Worm (Caenorhabditis elegans): Measurements from ENCODE around the gene fbxa-144.

fbxa-144 gene

DNA sequence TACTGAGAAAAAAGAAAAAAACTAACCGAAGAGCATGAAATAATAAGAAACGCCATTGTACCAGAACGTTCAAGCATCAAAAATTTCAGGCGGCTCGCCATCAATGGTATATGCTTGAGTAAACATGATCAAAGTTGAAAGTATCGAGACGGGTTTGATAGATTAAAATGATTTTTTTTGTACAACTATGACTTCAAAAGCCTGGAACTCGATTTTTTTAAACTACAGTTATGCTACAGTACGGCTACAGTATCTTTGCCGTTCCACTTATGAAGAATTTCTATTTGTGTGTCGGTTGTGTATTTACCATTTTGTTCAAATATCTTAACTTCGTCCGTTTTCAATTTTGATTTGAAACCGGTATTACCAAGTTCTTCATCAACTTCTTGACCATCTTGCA, 22.5 kb upstream of the fbxa-144 start, which contains the start of gene str-97:
TSS of gene str-97 (minus strand) at position 101 of the 400 bp plus-strand sequence.
- TF ChIP-seq sptf-2 (GFP tag; optimal IDR thresholded peaks at IDR 0.05) (no peak), attf-3 (GFP tag; conservative IDR thresholded peaks at IDR 0.05) (no peak), snpc-1.1 (tag; optimal IDR thresholded peaks at IDR 0.05; ENCODE audit: insufficient read depth) (no peak), Y79H2A.3 (GFP tag; conservative IDR thresholded peaks at IDR 0.05) (no peak), F57A8.1 (GFP tag; optimal IDR thresholded peaks at IDR 0.05) (no peak)

- TF ChIP-seq F52B5.7 (tag; optimal IDR thresholded peaks at IDR 0.05): no peak
- TF ChIP-seq somi-1 (GFP tag; optimal IDR thresholded peaks at IDR 0.05): no peak
- no peak for TF ChIP-seq pha-4 (tag; optimal IDR thresholded peaks at IDR 0.05)
- no peak for TF ChIP-seq ceh-40 (GFP tag; IDR thresholded peaks at IDR 0.05)
- no peak for TF ChIP-seq mcd-1 (GFP tag; IDR thresholded peaks at IDR 0.05)
- TF ChIP-seq F33H1.4 (GFP tag; IDR thresholded peaks at IDR 0.05): no peak
- TF ChIP-seq rcor-1 (GFP tag; IDR thresholded peaks at IDR 0.05): no peak
- TF ChIP-seq lin-35 (GFP tag; optimal IDR thresholded peaks at IDR 0.05): no peak
- no peak for TF ChIP-seq ceh-79 (tag; optimal IDR thresholded peaks at IDR 0.05)
- TF ChIP-seq Y53F4B.3 (GFP tag; IDR thresholded peaks at IDR 0.05): no peak
- no peak for TF ChIP-seq ZK185.1 (tag; optimal IDR thresholded peaks at IDR 0.05; ENCODE audit: poor library complexity, severe bottlenecking)
- no peak for TF ChIP-seq let-526 (GFP tag; IDR thresholded peaks at IDR 0.05)
- no peak for TF ChIP-seq ceh-58 (GFP tag; IDR thresholded peaks at IDR 0.05)
Measured at ce11 chrV:16153375-16153774, 20.8 kb upstream of the fbxa-144 start, which contains the start of gene str-254. Gene str-254, minus strand, starts transcription at chrV:16153475.

DNA sequence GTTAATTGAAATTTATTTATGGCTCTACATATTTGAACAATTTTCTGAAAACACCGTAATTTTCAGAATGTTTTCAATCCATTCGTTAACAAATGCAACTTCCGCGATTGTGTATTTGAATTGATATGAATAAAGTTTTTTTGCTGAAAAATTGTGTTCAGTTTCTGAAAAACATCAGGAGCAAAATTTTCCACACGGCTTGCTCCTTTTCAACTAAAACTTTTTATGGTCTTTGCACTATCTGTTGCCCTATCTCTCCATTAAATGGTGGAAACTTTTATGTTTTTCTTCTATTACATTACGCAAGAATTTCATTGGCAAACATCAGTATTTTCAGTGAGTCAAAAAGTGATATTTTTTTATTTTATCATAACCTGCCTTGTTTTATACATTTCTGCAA, 16.2 kb upstream of the fbxa-144 start, which contains the start of gene F10A3.4:
TSS of gene F10A3.4 (plus strand) at position 301 of the 400 bp plus-strand sequence.
- TF ChIP-seq hlh-26 (GFP tag; conservative IDR thresholded peaks at IDR 0.05): no peak
- TF ChIP-seq him-1 (tag; optimal IDR thresholded peaks at IDR 0.05): no peak

- no peak for TF ChIP-seq ets-4 (GFP tag; optimal IDR thresholded peaks at IDR 0.05)
- TF ChIP-seq zim-3 (tag; optimal IDR thresholded peaks at IDR 0.05): no peak
- no peak for TF ChIP-seq dpff-1 (tag; optimal IDR thresholded peaks at IDR 0.05)
- TF ChIP-seq let-607 (tag; optimal IDR thresholded peaks at IDR 0.05): no peak
- TF ChIP-seq tbx-9 (tag; optimal IDR thresholded peaks at IDR 0.05; ENCODE audit: borderline replicate concordance): no peak
- TF ChIP-seq akir-1 (GFP tag; optimal IDR thresholded peaks at IDR 0.05): no peak
- no peak for TF ChIP-seq Y56A3A.18 (GFP tag; IDR thresholded peaks at IDR 0.05)
- TF ChIP-seq ztf-22 (GFP tag; optimal IDR thresholded peaks at IDR 0.05): no peak
- no peak for TF ChIP-seq cebp-2 (GFP tag; IDR thresholded peaks at IDR 0.05)
- TF ChIP-seq ceh-27 (GFP tag; optimal IDR thresholded peaks at IDR 0.05): no peak
- TF ChIP-seq ztf-18 (tag; optimal IDR thresholded peaks at IDR 0.05): no peak
- TF ChIP-seq F57C9.4 (tag; optimal IDR thresholded peaks at IDR 0.05): no peak
- TF ChIP-seq cebp-1 (GFP tag; IDR thresholded peaks at IDR 0.05): no peak
- TF ChIP-seq cebp-1 (tag; optimal IDR thresholded peaks at IDR 0.05): no peak
- TF ChIP-seq Y95B8A.8 (GFP tag; IDR thresholded peaks at IDR 0.05): no peak
Measured at ce11 chrV:16145009-16145408, 12.4 kb upstream of the fbxa-144 start.

All from whole organism, young adult.